Fruit fly (Drosophila melanogaster): Measurements from ENCODE around the gene Dph4.

Dph4 gene

dm6 chr3R:5672658-5673217 is 48.8 kb upstream of the Dph4 start (continued):
- TF ChIP-seq ttk (GFP tag; IDR thresholded peaks at IDR 0.05) (no peak), CG10274 (GFP tag; optimal IDR thresholded peaks at IDR 0.05) (peak; percentile 48), CG7556 (GFP tag; optimal IDR thresholded peaks at IDR 0.05) (peak; percentile 79), Doc3 (GFP tag; IDR thresholded peaks at IDR 0.05; ENCODE audit: partially characterized antibody) (no peak), CoRest (tag; optimal IDR thresholded peaks at IDR 0.05) (peak; percentile 61), kni (GFP tag; optimal IDR thresholded peaks at IDR 0.05) (peak; percentile 97), salm (tag; optimal IDR thresholded peaks at IDR 0.05) (peak; percentile 89), pb (GFP tag; optimal IDR thresholded peaks at IDR 0.05) (peak; percentile 4), Hmr (GFP tag; optimal IDR thresholded peaks at IDR 0.05) (peak; percentile 86), sc (optimal IDR thresholded peaks at IDR 0.05) (no peak), sc (GFP tag; optimal IDR thresholded peaks at IDR 0.05) (peak; percentile 77), PHDP (tag; optimal IDR thresholded peaks at IDR 0.05) (peak; percentile 83), dan (GFP tag; IDR thresholded peaks at IDR 0.05) (no peak), pho (GFP tag; optimal IDR thresholded peaks at IDR 0.05) (peak; percentile 18), oc (tag; optimal IDR thresholded peaks at IDR 0.05) (peak; percentile 81), CG13424 (tag; optimal IDR thresholded peaks at IDR 0.05) (peak; percentile 70), CG4404 (GFP tag; IDR thresholded peaks at IDR 0.05) (no peak), CG6272 (GFP tag; IDR thresholded peaks at IDR 0.05) (no peak), CrebB (tag; optimal IDR thresholded peaks at IDR 0.05) (peak; percentile 92), crc (GFP tag; optimal IDR thresholded peaks at IDR 0.05) (peak; percentile 30), CkIIα-i1 (GFP tag; IDR thresholded peaks at IDR 0.05) (no peak), CG11695 (GFP tag; IDR thresholded peaks at IDR 0.05) (peak; percentile 68), Lpt (GFP tag; optimal IDR thresholded peaks at IDR 0.05) (no peak), sim (GFP tag; IDR thresholded peaks at IDR 0.05) (no peak), CG7987 (GFP tag; optimal IDR thresholded peaks at IDR 0.05) (peak; percentile 97), Mes4 (GFP tag; optimal IDR thresholded peaks at IDR 0.05) (peak; percentile 64), CG42726 (GFP tag; IDR thresholded peaks at IDR 0.05; ENCODE audit: partially characterized antibody) (no peak), CG12299 (tag; optimal IDR thresholded peaks at IDR 0.05) (peak; percentile 91), CG14050 (GFP tag; IDR thresholded peaks at IDR 0.05) (0 out of 3 replicates have a peak, but pooled peaks have one; percentile 12), Ets65A (GFP tag) (peak; percentile 79), Dref (GFP tag; IDR thresholded peaks at IDR 0.05) (no peak), CG31365 (tag; optimal IDR thresholded peaks at IDR 0.05) (peak; percentile 87), CG30403 (GFP tag; optimal IDR thresholded peaks at IDR 0.05) (no peak), Dfd (GFP tag; optimal IDR thresholded peaks at IDR 0.05) (no peak), prd (optimal IDR thresholded peaks at IDR 0.05) (no peak), prd (GFP tag; IDR thresholded peaks at IDR 0.05) (peak; percentile 42; the same call in 2 of the 3 replicates), CG12744 (GFP tag; optimal IDR thresholded peaks at IDR 0.05) (no peak), Hsf (GFP tag; optimal IDR thresholded peaks at IDR 0.05) (peak; percentile 47), ssp (GFP tag; IDR thresholded peaks at IDR 0.05) (no peak), CG2202 (tag; optimal IDR thresholded peaks at IDR 0.05) (peak; percentile 87), Opbp (GFP tag; IDR thresholded peaks at IDR 0.05; ENCODE audit: partially characterized antibody) (no peak), CG5953 (GFP tag; IDR thresholded peaks at IDR 0.05) (no peak), Atf3 (GFP tag; optimal IDR thresholded peaks at IDR 0.05) (peak; percentile 54), lab (GFP tag; optimal IDR thresholded peaks at IDR 0.05) (peak; percentile 94), CG6175 (GFP tag; IDR thresholded peaks at IDR 0.05) (no peak), Optix (GFP tag; IDR thresholded peaks at IDR 0.05) (peak; percentile 46; the same call in 1 of the 3 replicates), Dek (tag; optimal IDR thresholded peaks at IDR 0.05) (peak; percentile 57), CG2116 (GFP tag; optimal IDR thresholded peaks at IDR 0.05) (peak; percentile 67), CG4820 (GFP tag; optimal IDR thresholded peaks at IDR 0.05) (peak; percentile 22), CG17186 (GFP tag; optimal IDR thresholded peaks at IDR 0.05) (peak; percentile 56), bigmax (GFP tag; optimal IDR thresholded peaks at IDR 0.05) (peak; percentile 70), H2.0 (GFP tag; IDR thresholded peaks at IDR 0.05) (no peak)
